Worm (Caenorhabditis elegans): ENCODE data around the gene Y46C8AM.1.

Y46C8AM.1 gene

ce11 chrIV:3956705-3957104 lies 6.0 kb upstream of the Y46C8AM.1 start, which contains the start of gene clec-74:
Gene clec-74, plus strand, starts transcription at chrIV:3957005.
- TF ChIP-seq ceh-34 (tag; optimal IDR thresholded peaks at IDR 0.05) (no peak), ceh-48 (tag; optimal IDR thresholded peaks at IDR 0.05) (no peak), gmeb-2 (tag; optimal IDR thresholded peaks at IDR 0.05) (no peak), ceh-18 (tag; optimal IDR thresholded peaks at IDR 0.05) (no peak), syd-9 (tag; optimal IDR thresholded peaks at IDR 0.05) (no peak), hlh-15 (tag; optimal IDR thresholded peaks at IDR 0.05) (no peak), lin-11 (tag; optimal IDR thresholded peaks at IDR 0.05) (no peak), pros-1 (tag; optimal IDR thresholded peaks at IDR 0.05) (no peak), madf-2 (tag; optimal IDR thresholded peaks at IDR 0.05) (no peak), dve-1 (tag; optimal IDR thresholded peaks at IDR 0.05) (no peak), pax-1 (tag; optimal IDR thresholded peaks at IDR 0.05) (no peak), unc-42 (tag; optimal IDR thresholded peaks at IDR 0.05) (no peak), ttx-3 (tag; optimal IDR thresholded peaks at IDR 0.05) (no peak), ceh-24 (tag; optimal IDR thresholded peaks at IDR 0.05) (no peak), ahr-1 (tag; optimal IDR thresholded peaks at IDR 0.05) (no peak), ceh-19 (GFP tag; optimal IDR thresholded peaks at IDR 0.05) (no peak)

- no peak for TF ChIP-seq pha-2 (tag; optimal IDR thresholded peaks at IDR 0.05)
- no peak for TF ChIP-seq ceh-24 (tag; optimal IDR thresholded peaks at IDR 0.05)
- TF ChIP-seq ref-2 (tag; optimal IDR thresholded peaks at IDR 0.05): no peak
- no peak for TF ChIP-seq lim-6 (tag; optimal IDR thresholded peaks at IDR 0.05)
- TF ChIP-seq elt-4 (tag; optimal IDR thresholded peaks at IDR 0.05): no peak
- no peak for TF ChIP-seq madf-2 (tag; optimal IDR thresholded peaks at IDR 0.05)
- TF ChIP-seq ceh-30 (tag; optimal IDR thresholded peaks at IDR 0.05): no peak
These were observed 2.3 kb upstream of the Y46C8AM.1 start, which contains the start of gene clec-75 for ce11 chrIV:3960396-3960795. Gene clec-75, plus strand, starts transcription at chrIV:3960734.

- TF ChIP-seq unc-42 (tag; optimal IDR thresholded peaks at IDR 0.05): no peak
- TF ChIP-seq pha-2 (tag; optimal IDR thresholded peaks at IDR 0.05): no peak
- TF ChIP-seq tbx-7 (tag; optimal IDR thresholded peaks at IDR 0.05): no peak
- no peak for TF ChIP-seq F13H6.1 (tag; optimal IDR thresholded peaks at IDR 0.05)
- no peak for TF ChIP-seq ama-1 (optimal IDR thresholded peaks at IDR 0.05)
- TF ChIP-seq nfya-1 (tag; optimal IDR thresholded peaks at IDR 0.05): no peak
- no peak for TF ChIP-seq lim-6 (tag; optimal IDR thresholded peaks at IDR 0.05)
- TF ChIP-seq lin-11 (tag; optimal IDR thresholded peaks at IDR 0.05): no peak
- no peak for TF ChIP-seq ztf-16 (tag; optimal IDR thresholded peaks at IDR 0.05)
- TF ChIP-seq fkh-10 (GFP tag; optimal IDR thresholded peaks at IDR 0.05): no peak
These were observed 814 bp downstream of the Y46C8AM.1 start for ce11 chrIV:3963498-3963897.

ce11 chrIV:3965013-3965412 lies 2.3 kb downstream of the Y46C8AM.1 start, which contains the start of gene clec-76:
Gene clec-76, plus strand, starts transcription at chrIV:3965246.
- TF ChIP-seq K02D7.2 (tag; optimal IDR thresholded peaks at IDR 0.05) (no peak), ets-4 (tag; optimal IDR thresholded peaks at IDR 0.05) (no peak), fkh-6 (tag; optimal IDR thresholded peaks at IDR 0.05) (no peak), eyg-1 (tag; optimal IDR thresholded peaks at IDR 0.05) (no peak), pat-9 (tag; optimal IDR thresholded peaks at IDR 0.05) (no peak), ceh-19 (GFP tag; optimal IDR thresholded peaks at IDR 0.05) (no peak), ceh-30 (tag; optimal IDR thresholded peaks at IDR 0.05) (no peak), ceh-9 (tag; optimal IDR thresholded peaks at IDR 0.05) (no peak), zip-5 (tag; optimal IDR thresholded peaks at IDR 0.05) (no peak), syd-9 (tag; optimal IDR thresholded peaks at IDR 0.05) (no peak), ceh-14 (tag; optimal IDR thresholded peaks at IDR 0.05) (no peak), unc-86 (tag; optimal IDR thresholded peaks at IDR 0.05) (no peak), dmd-4 (tag; optimal IDR thresholded peaks at IDR 0.05; ENCODE audit: borderline replicate concordance) (no peak), T23F11.4 (GFP tag; optimal IDR thresholded peaks at IDR 0.05) (no peak), odd-2 (tag; optimal IDR thresholded peaks at IDR 0.05) (no peak), C38D4.7 (GFP tag; optimal IDR thresholded peaks at IDR 0.05) (no peak), ceh-48 (tag; optimal IDR thresholded peaks at IDR 0.05) (no peak)
